Worm (Caenorhabditis elegans) whole organism, L1 larva: ENCODE data around the gene Y116A8C.38.

Experiments
- blmp-1 ChIP-seq: fragments of 150-350 bp; optimal IDR thresholded peaks from 2 replicates; lab custom pipeline; 2014; ENCODE audit warnings: missing biosample characterization, missing genetic modification characterization
- ceh-82 ChIP-seq, 3 experiments: fragments of 150-350 bp in 1 of 3; sonication (generic microtip) in 2 of 3; optimal IDR thresholded peaks; 2 replicates each; lab custom pipeline; 2014 to 2017; ENCODE audit warnings: missing biosample characterization in 3 of 3, missing genetic modification characterization in 3 of 3
- ces-1 ChIP-seq: fragments of 150-350 bp; optimal IDR thresholded peaks from 2 replicates; lab custom pipeline; 2014; ENCODE audit warnings: missing biosample characterization, missing genetic modification reagents, missing genetic modification characterization
- dpl-1 ChIP-seq, 3 experiments: fragments of 150-350 bp in 2 of 3; sonication (generic microtip) in 1 of 3; optimal IDR thresholded peaks; 2 replicates each; lab custom pipeline; 2014 to 2017; ENCODE audit warnings: missing biosample characterization in 3 of 3, missing genetic modification characterization in 3 of 3, missing genetic modification reagents in 3 of 3
- dsc-1 ChIP-seq: sonication (generic microtip); optimal IDR thresholded peaks from 2 replicates; lab custom pipeline; 2016; ENCODE audit warnings: mild to moderate bottlenecking, missing genetic modification characterization, missing compliant biosample characterization
- efl-1 ChIP-seq, 4 experiments: fragments of 150-350 bp; optimal IDR thresholded peaks in 3 of 4; peaks in 1 of 4; 1 replicate in 1 of 4; 2 replicates in 3 of 4; lab custom pipeline; 2014; ENCODE audit warnings: missing biosample characterization in 2 of 4, missing genetic modification characterization in 2 of 4, missing genetic modification reagents in 2 of 4
- elt-2 ChIP-seq: sonication (generic microtip); optimal IDR thresholded peaks from 2 replicates; lab custom pipeline; 2016; ENCODE audit warnings: missing genetic modification characterization, mild to moderate bottlenecking, inconsistent platforms, missing compliant biosample characterization, missing genetic modification reagents
- fkh-8 ChIP-seq: sonication (generic microtip); optimal IDR thresholded peaks from 2 replicates; lab custom pipeline; 2016; ENCODE audit warnings: mild to moderate bottlenecking, missing genetic modification characterization, missing compliant biosample characterization
- fos-1 ChIP-seq: fragments of 150-350 bp; optimal IDR thresholded peaks from 2 replicates; lab custom pipeline; 2014; ENCODE audit warnings: missing biosample characterization, missing genetic modification characterization
- hlh-17 ChIP-seq: fragments of 200-800 bp; sonication (Bioruptor generic); optimal IDR thresholded peaks from 2 replicates; lab custom pipeline; 2018; ENCODE audit warnings: missing genetic modification characterization, mild to moderate bottlenecking, missing compliant biosample characterization, moderate library complexity, borderline replicate concordance
- hlh-4 ChIP-seq: sonication (generic microtip); optimal IDR thresholded peaks from 2 replicates; lab custom pipeline; 2016; ENCODE audit warnings: mild to moderate bottlenecking, missing genetic modification characterization, missing compliant biosample characterization
- hpl-2 ChIP-seq: fragments of 150-350 bp; optimal IDR thresholded peaks from 2 replicates; lab custom pipeline; 2014; ENCODE audit warnings: missing biosample characterization, missing genetic modification reagents, missing genetic modification characterization
- irx-1 ChIP-seq: sonication (generic microtip); optimal IDR thresholded peaks from 2 replicates; lab custom pipeline; 2016; ENCODE audit warnings: missing genetic modification characterization, missing compliant biosample characterization
- lin-13 ChIP-seq: fragments of 150-350 bp; optimal IDR thresholded peaks from 2 replicates; lab custom pipeline; 2014; ENCODE audit warnings: missing biosample characterization, missing genetic modification reagents, missing genetic modification characterization
- lin-35 ChIP-seq, 2 experiments: fragments of 150-350 bp; optimal IDR thresholded peaks; 2 replicates each; lab custom pipeline; 2014; ENCODE audit warnings: missing biosample characterization in 2 of 2, missing genetic modification characterization in 2 of 2, missing genetic modification reagents in 2 of 2
- lsy-2 ChIP-seq, 2 experiments: fragments of 150-350 bp; optimal IDR thresholded peaks; 2 replicates each; lab custom pipeline; 2014; ENCODE audit warnings: missing biosample characterization in 2 of 2, missing genetic modification characterization in 2 of 2
- mab-9 ChIP-seq: fragments of 200-800 bp; sonication (Bioruptor generic); IDR thresholded peaks from 2 replicates; pipeline ENCODE4 v1.3.6; 2022; ENCODE audit warnings: missing genetic modification reagents, missing genetic modification characterization, missing compliant biosample characterization
- mef-2 ChIP-seq: fragments of 150-350 bp; optimal IDR thresholded peaks from 2 replicates; lab custom pipeline; 2014; ENCODE audit warnings: missing biosample characterization, missing genetic modification characterization
- mep-1 ChIP-seq: fragments of 150-350 bp; optimal IDR thresholded peaks from 2 replicates; lab custom pipeline; 2014; ENCODE audit warnings: missing biosample characterization, missing genetic modification characterization
- nhr-12 ChIP-seq: sonication (generic microtip); optimal IDR thresholded peaks from 2 replicates; lab custom pipeline; 2017; ENCODE audit warnings: missing biosample characterization, missing genetic modification characterization
- nhr-19 ChIP-seq: fragments of 200-800 bp; sonication (Bioruptor generic); conservative IDR thresholded peaks from 2 replicates; pipeline ENCODE4 v1.3.6; 2022; ENCODE audit warnings: missing genetic modification characterization, missing compliant biosample characterization
- nhr-20 ChIP-seq: sonication (generic microtip); optimal IDR thresholded peaks from 2 replicates; lab custom pipeline; 2016; ENCODE audit warnings: mild to moderate bottlenecking, missing genetic modification characterization, missing compliant biosample characterization
- nhr-237 ChIP-seq: fragments of 150-350 bp; optimal IDR thresholded peaks from 2 replicates; lab custom pipeline; 2014; ENCODE audit warnings: missing biosample characterization, missing genetic modification characterization
- nhr-28 ChIP-seq: fragments of 150-350 bp; optimal IDR thresholded peaks from 2 replicates; lab custom pipeline; 2014; ENCODE audit warnings: missing biosample characterization, missing genetic modification characterization
- nhr-47 ChIP-seq: sonication (generic microtip); optimal IDR thresholded peaks from 2 replicates; lab custom pipeline; 2016; ENCODE audit warnings: mild to moderate bottlenecking, missing genetic modification characterization, moderate library complexity, missing compliant biosample characterization
- nhr-71 ChIP-seq: sonication (generic microtip); optimal IDR thresholded peaks from 2 replicates; lab custom pipeline; 2016; ENCODE audit warnings: mild to moderate bottlenecking, missing genetic modification characterization, moderate library complexity, missing compliant biosample characterization
- nhr-77 ChIP-seq: fragments of 150-350 bp; optimal IDR thresholded peaks from 2 replicates; lab custom pipeline; 2014; ENCODE audit warnings: missing biosample characterization, missing genetic modification characterization
- nhr-84 ChIP-seq: sonication (generic microtip); optimal IDR thresholded peaks from 2 replicates; lab custom pipeline; 2017; ENCODE audit warnings: missing biosample characterization, missing genetic modification characterization
- nhr-85 ChIP-seq: sonication (generic microtip); peaks from one replicate; lab custom pipeline; 2016; ENCODE audit warnings: missing genetic modification characterization, inconsistent platforms, missing compliant biosample characterization
- nhr-90 ChIP-seq: sonication (generic microtip); optimal IDR thresholded peaks from 2 replicates; lab custom pipeline; 2016; ENCODE audit warnings: mild to moderate bottlenecking, missing genetic modification characterization, missing compliant biosample characterization; ENCODE audit not compliant: poor library complexity
- pag-3 ChIP-seq: sonication (generic microtip); optimal IDR thresholded peaks from 2 replicates; lab custom pipeline; 2017; ENCODE audit warnings: missing genetic modification characterization, mild to moderate bottlenecking, missing compliant biosample characterization, antibody characterized with exemption, borderline replicate concordance; ENCODE audit not compliant: insufficient read depth
- pax-3 ChIP-seq: fragments of 200-800 bp; sonication (Bioruptor generic); optimal IDR thresholded peaks from 2 replicates; lab custom pipeline; 2018; ENCODE audit warnings: mild to moderate bottlenecking, missing genetic modification characterization, moderate library complexity, missing compliant biosample characterization
- rnt-1 ChIP-seq: sonication (generic microtip); optimal IDR thresholded peaks from 2 replicates; lab custom pipeline; 2016; ENCODE audit warnings: mild to moderate bottlenecking, missing genetic modification characterization, moderate library complexity, missing compliant biosample characterization
- snpc-4 ChIP-seq: fragments of 150-350 bp; optimal IDR thresholded peaks from 2 replicates; lab custom pipeline; 2014; ENCODE audit warnings: missing biosample characterization, missing genetic modification characterization
- snu-23 ChIP-seq: sonication (generic microtip); optimal IDR thresholded peaks from 2 replicates; lab custom pipeline; 2016; ENCODE audit warnings: missing genetic modification characterization, missing compliant biosample characterization
- sptf-1 ChIP-seq: fragments of 150-350 bp; optimal IDR thresholded peaks from 2 replicates; lab custom pipeline; 2014; ENCODE audit warnings: missing biosample characterization, missing genetic modification characterization
- sup-37 ChIP-seq: fragments of 200-800 bp; sonication (Bioruptor generic); optimal IDR thresholded peaks from 2 replicates; lab custom pipeline; 2018; ENCODE audit warnings: mild to moderate bottlenecking, missing genetic modification characterization, missing compliant biosample characterization
- swsn-7 ChIP-seq: sonication (generic microtip); optimal IDR thresholded peaks from 2 replicates; lab custom pipeline; 2016; ENCODE audit warnings: missing genetic modification characterization, missing compliant biosample characterization
- tlp-1 ChIP-seq: fragments of 150-350 bp; optimal IDR thresholded peaks from 2 replicates; lab custom pipeline; 2014; ENCODE audit warnings: missing biosample characterization, missing genetic modification characterization
- unc-130 ChIP-seq: fragments of 150-350 bp; optimal IDR thresholded peaks from 2 replicates; lab custom pipeline; 2017; ENCODE audit warnings: missing biosample characterization, missing genetic modification characterization, inconsistent platforms
- xbp-1 ChIP-seq: sonication (generic microtip); optimal IDR thresholded peaks from 2 replicates; lab custom pipeline; 2016; ENCODE audit warnings: missing genetic modification characterization, missing compliant biosample characterization
- ztf-11 ChIP-seq, 2 experiments: sonication (generic microtip); optimal IDR thresholded peaks; 2 replicates each; lab custom pipeline; 2016 to 2017; ENCODE audit warnings: missing genetic modification characterization in 2 of 2, missing biosample characterization in 1 of 2, missing compliant biosample characterization in 1 of 2

Gene Y116A8C.38

DNA sequence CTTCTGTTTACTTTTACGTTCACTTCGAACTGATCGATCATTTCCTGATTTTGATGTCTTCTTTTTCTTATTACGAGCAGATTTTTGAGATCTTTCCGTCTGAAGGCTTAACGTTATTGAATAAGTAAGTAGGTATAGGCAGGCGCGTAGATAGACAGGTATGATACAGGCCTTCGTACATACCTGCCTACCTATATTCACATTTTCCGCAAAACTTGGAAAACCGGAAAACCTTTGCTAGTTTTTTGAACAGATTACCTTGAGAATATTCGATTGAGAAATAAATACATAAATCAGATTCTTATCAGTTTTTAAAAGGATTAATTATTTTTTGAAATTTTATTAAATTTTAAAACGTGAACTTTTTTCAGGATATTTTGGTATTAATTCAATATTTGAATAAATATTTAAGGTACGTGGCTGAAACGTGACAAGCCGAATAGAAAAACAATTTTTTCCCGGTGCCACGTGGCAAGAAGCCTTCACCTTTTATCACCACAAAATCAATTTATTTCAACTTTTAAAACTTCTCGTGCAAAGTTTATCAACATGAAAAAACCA is at the start of gene Y116A8C.38, which contains the start of gene Y116A8C.37:
Gene Y116A8C.38, plus strand, starts transcription at position 511 of the 561 bp plus-strand sequence.
Gene Y116A8C.37, minus strand, starts transcription at position 101 of the 561 bp plus-strand sequence.
- no peak for TF ChIP-seq rnt-1 (tag; lab: Kevin White, UChicago)
- TF ChIP-seq nhr-237 (tag; lab: Kevin White, UChicago) = no peak
- TF ChIP-seq pag-3 (tag; lab: Kevin White, UChicago) = no peak
- no peak for TF ChIP-seq fos-1 (tag; lab: Kevin White, UChicago)
- no peak for TF ChIP-seq hlh-4

DNA sequence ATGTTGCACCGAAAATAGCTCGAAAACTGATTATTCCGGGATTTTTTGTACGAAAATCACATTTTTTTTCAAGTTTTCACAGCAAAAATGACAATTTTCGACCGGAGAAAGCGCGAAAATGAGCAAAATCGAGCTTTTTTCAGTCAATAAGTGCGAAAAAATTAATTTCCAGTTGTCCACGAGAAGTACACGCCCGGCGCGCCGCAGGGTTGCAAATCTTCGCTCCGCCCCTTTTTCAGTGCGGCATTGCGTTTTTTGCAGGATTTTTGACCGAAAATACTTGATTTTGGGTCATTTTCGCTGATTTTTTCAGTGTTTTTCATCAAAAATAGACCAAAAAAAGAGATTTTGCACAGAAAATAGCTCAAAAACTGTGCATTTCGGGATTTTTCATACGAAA is 47.0 kb upstream of the Y116A8C.38 start:
- TF ChIP-seq dsc-1 (tag; lab: Kevin White, UChicago) (no peak), nhr-20 (tag; lab: Kevin White, UChicago) (no peak), lsy-2 (tag; optimal IDR thresholded peaks at IDR 0.05; lab: Kevin White, UChicago) (peak in 1 of 2 experiments; percentile 22), blmp-1 (tag; lab: Kevin White, UChicago) (no peak), hpl-2 (GFP tag; lab: Kevin White, UChicago) (no peak), irx-1 (tag; lab: Kevin White, UChicago) (no peak), nhr-84 (tag; lab: Kevin White, UChicago) (no peak), nhr-237 (tag; lab: Kevin White, UChicago) (no peak), lin-13 (no peak), nhr-77 (no peak), sptf-1 (tag; lab: Kevin White, UChicago) (no peak), nhr-90 (tag; lab: Kevin White, UChicago) (no peak), tlp-1 (tag; lab: Kevin White, UChicago) (no peak), ces-1 (GFP tag; lab: Kevin White, UChicago) (no peak), efl-1 (optimal IDR thresholded peaks at IDR 0.05; lab: Kevin White, UChicago) (peak; percentile 22 to 36), efl-1 (GFP tag; optimal IDR thresholded peaks at IDR 0.05 in 1 of 2; lab: Kevin White, UChicago) (peak; percentile 33 to 92), nhr-12 (tag; lab: Kevin White, UChicago) (no peak), nhr-19 (GFP tag; lab: Robert Waterston, UW) (peak; percentile 31), nhr-28 (no peak), mef-2 (tag; lab: Kevin White, UChicago) (no peak), xbp-1 (peak; percentile 12), unc-130 (no peak), nhr-47 (tag; lab: Kevin White, UChicago) (peak; percentile 38), sup-37 (no peak), pax-3 (tag; lab: Kevin White, UChicago) (peak; percentile 7), swsn-7 (tag; lab: Kevin White, UChicago) (peak; percentile 5), dpl-1 (GFP tag; optimal IDR thresholded peaks at IDR 0.05; lab: Kevin White, UChicago) (peak in 2 of 3 experiments; percentile 20 to 30), snu-23 (GFP tag; lab: Kevin White, UChicago) (peak; percentile 44), elt-2 (tag; lab: Kevin White, UChicago) (no peak), nhr-85 (no peak), snpc-4 (tag; lab: Kevin White, UChicago) (no peak), ceh-82 (tag; optimal IDR thresholded peaks at IDR 0.05; lab: Kevin White, UChicago) (peak in 1 of 3 experiments; percentile 34), fkh-8 (tag; lab: Kevin White, UChicago) (peak; percentile 6), hlh-17 (GFP tag; lab: Kevin White, UChicago) (no peak), mab-9 (GFP tag; lab: Robert Waterston, UW) (no peak), mep-1 (no peak), ztf-11 (tag; optimal IDR thresholded peaks at IDR 0.05; lab: Kevin White, UChicago) (no peak), lin-35 (GFP tag; optimal IDR thresholded peaks at IDR 0.05; lab: Kevin White, UChicago) (peak; percentile 5 to 25), nhr-71 (tag; lab: Kevin White, UChicago) (peak; percentile 35)
